Fruit fly (Drosophila melanogaster): ENCODE data around the gene Sry-alpha.

The Sry-alpha gene

DNA sequence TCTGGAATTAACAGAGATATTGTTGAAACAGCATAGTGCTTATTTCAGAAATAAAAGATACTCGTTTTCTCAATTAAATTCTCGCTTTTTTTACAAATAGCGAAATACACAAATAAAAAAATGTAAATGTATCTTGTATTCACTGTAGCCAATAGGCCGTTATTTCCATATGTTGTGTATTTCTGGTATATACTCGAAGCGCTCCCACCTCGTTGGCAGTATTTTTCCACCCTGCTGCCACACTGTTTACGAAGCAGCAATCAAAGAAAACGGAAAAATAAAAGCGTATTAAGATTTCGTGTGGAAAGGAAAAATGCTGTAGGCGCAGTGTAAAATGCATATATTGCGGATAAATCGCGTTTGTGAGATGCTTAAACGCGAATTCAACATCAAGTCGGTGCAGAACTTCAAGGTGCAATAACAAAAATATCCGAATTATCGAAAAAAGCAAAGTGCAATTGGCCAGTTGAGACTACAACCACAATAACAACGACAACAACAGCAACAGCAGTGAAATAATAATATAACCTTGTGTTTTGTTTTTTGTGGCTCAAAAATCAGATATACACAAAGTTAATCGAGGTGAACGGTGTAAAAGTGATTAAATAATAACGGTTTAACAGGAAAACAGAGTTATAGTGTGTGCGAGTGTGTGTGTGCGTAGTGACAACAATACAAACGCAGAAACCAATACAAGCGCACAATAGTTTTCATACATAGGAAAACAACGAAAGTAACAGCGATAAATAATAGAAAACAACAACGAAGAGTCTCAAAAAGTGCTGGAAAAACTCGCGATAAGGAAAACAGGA lies 18.7 kb downstream of the Sry-alpha start, which contains the start of gene sima (continued):
- TF ChIP-seq jim (GFP tag; optimal IDR thresholded peaks at IDR 0.05) = no peak
- TF ChIP-seq lola (GFP tag; optimal IDR thresholded peaks at IDR 0.05) = no peak
- TF ChIP-seq fru (GFP tag; optimal IDR thresholded peaks at IDR 0.05) = no peak
- peak; percentile 34 for TF ChIP-seq rgr (GFP tag; optimal IDR thresholded peaks at IDR 0.05)
- no peak for TF ChIP-seq sage (GFP tag; optimal IDR thresholded peaks at IDR 0.05)
- TF ChIP-seq CrebA (GFP tag; optimal IDR thresholded peaks at IDR 0.05; ENCODE audit: borderline replicate concordance) = no peak
- TF ChIP-seq Dfd (GFP tag; optimal IDR thresholded peaks at IDR 0.05) = no peak
- TF ChIP-seq ey (GFP tag; optimal IDR thresholded peaks at IDR 0.05) = no peak
- peak; percentile 5 for TF ChIP-seq Sp1 (GFP tag; optimal IDR thresholded peaks at IDR 0.05)
- TF ChIP-seq sv (GFP tag; optimal IDR thresholded peaks at IDR 0.05) = no peak
- TF ChIP-seq Hr78 (GFP tag; optimal IDR thresholded peaks at IDR 0.05) = no peak

DNA sequence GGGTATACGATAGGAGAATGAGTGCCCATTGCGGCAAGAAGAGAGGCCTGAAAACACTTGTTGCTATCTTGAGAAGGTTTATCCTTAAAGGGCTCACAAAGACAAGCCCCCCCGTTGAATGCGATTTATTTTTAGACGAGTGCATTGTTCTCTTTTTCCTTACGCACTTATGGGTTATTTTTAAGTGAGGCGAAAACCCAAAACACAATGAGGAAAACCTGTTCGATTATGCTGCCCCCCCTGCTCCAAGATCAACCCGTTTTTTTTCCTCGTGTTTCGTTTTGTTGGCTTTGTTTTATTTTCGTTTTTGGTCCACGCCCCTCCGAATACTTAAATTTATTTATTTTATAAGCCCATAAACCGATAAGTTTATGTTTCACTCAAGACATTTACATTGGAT lies 20.4 kb downstream of the Sry-alpha start:
- TF ChIP-seq CrebA (GFP tag; optimal IDR thresholded peaks at IDR 0.05; ENCODE audit: borderline replicate concordance) (no peak), Myc (optimal IDR thresholded peaks at IDR 0.05) (no peak), h (GFP tag; optimal IDR thresholded peaks at IDR 0.05) (no peak), Hnf4 (GFP tag; optimal IDR thresholded peaks at IDR 0.05) (no peak), Dfd (GFP tag; optimal IDR thresholded peaks at IDR 0.05) (no peak)

dm6 chr3R:30060451-30061153 lies 21.1 kb downstream of the Sry-alpha start:
- TF ChIP-seq Hr78 (GFP tag; optimal IDR thresholded peaks at IDR 0.05) (no peak), dmrt93B (GFP tag; optimal IDR thresholded peaks at IDR 0.05) (no peak), Vsx2 (GFP tag; optimal IDR thresholded peaks at IDR 0.05; ENCODE audit: partially characterized antibody) (no peak)

DNA sequence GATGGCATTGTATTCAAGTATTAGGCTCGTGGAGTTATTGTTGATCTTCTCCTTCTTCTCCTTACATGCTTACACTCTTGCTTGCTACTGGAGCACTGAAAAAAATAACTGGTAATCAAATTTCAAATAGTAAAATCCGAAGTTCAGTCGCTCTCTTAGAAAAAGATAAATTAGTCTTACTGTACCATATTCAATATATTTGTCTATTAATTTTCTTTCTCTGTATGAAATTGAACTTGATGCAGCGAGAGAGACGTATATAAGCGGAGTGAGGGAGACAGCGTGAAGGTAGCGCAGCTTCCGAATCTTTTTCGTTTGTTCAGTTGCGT lies 21.6 kb downstream of the Sry-alpha start:
- TF ChIP-seq sage (GFP tag; optimal IDR thresholded peaks at IDR 0.05) = peak; percentile 93
- peak; percentile 76 for TF ChIP-seq dmrt93B (GFP tag; optimal IDR thresholded peaks at IDR 0.05)
- TF ChIP-seq Hnf4 (GFP tag; optimal IDR thresholded peaks at IDR 0.05) = peak; percentile 92
- TF ChIP-seq fru (GFP tag; optimal IDR thresholded peaks at IDR 0.05) = peak; percentile 95
- no peak for TF ChIP-seq usp (GFP tag; optimal IDR thresholded peaks at IDR 0.05)
- TF ChIP-seq Dif (GFP tag; optimal IDR thresholded peaks at IDR 0.05; ENCODE audit: partially characterized antibody) = no peak
- peak; percentile 88 for TF ChIP-seq OdsH (GFP tag; optimal IDR thresholded peaks at IDR 0.05)
- TF ChIP-seq Myc (optimal IDR thresholded peaks at IDR 0.05) = no peak
- no peak for TF ChIP-seq N (GFP tag; optimal IDR thresholded peaks at IDR 0.05)
- TF ChIP-seq Hr78 (GFP tag; optimal IDR thresholded peaks at IDR 0.05) = no peak
- no peak for TF ChIP-seq dl (GFP tag; optimal IDR thresholded peaks at IDR 0.05; ENCODE audit: insufficient read depth in 1 of 2, partially characterized antibody in 2 of 2)
- TF ChIP-seq Hr83 (GFP tag; optimal IDR thresholded peaks at IDR 0.05; ENCODE audit: poor library complexity, severe bottlenecking) = no peak
- TF ChIP-seq CG32264 (GFP tag; optimal IDR thresholded peaks at IDR 0.05) = peak; percentile 91
- peak; percentile 22 for TF ChIP-seq Mio (GFP tag; optimal IDR thresholded peaks at IDR 0.05)
- peak; percentile 83 for TF ChIP-seq tai (GFP tag; optimal IDR thresholded peaks at IDR 0.05)
- TF ChIP-seq Rel (GFP tag; optimal IDR thresholded peaks at IDR 0.05) = peak; percentile 37
- peak; percentile 47 for TF ChIP-seq Rel (tag; optimal IDR thresholded peaks at IDR 0.05)
- no peak for TF ChIP-seq pan (optimal IDR thresholded peaks at IDR 0.05)
- TF ChIP-seq h (GFP tag; optimal IDR thresholded peaks at IDR 0.05) = peak; percentile 95
- no peak for TF ChIP-seq jim (GFP tag; optimal IDR thresholded peaks at IDR 0.05)
- no peak for TF ChIP-seq Abd-B (GFP tag; optimal IDR thresholded peaks at IDR 0.05)
- peak; percentile 40 for TF ChIP-seq sv (GFP tag; optimal IDR thresholded peaks at IDR 0.05)
- no peak for TF ChIP-seq CrebA (GFP tag; optimal IDR thresholded peaks at IDR 0.05; ENCODE audit: borderline replicate concordance)
- TF ChIP-seq GATAd (GFP tag; optimal IDR thresholded peaks at IDR 0.05) = peak; percentile 60
- peak; percentile 93 for TF ChIP-seq ey (GFP tag; optimal IDR thresholded peaks at IDR 0.05)
- peak; percentile 93 for TF ChIP-seq br (GFP tag; optimal IDR thresholded peaks at IDR 0.05)
- TF ChIP-seq lola (GFP tag; optimal IDR thresholded peaks at IDR 0.05) = no peak
- TF ChIP-seq HLH106 (tag; optimal IDR thresholded peaks at IDR 0.05) = peak; percentile 90
- TF ChIP-seq woc (GFP tag; optimal IDR thresholded peaks at IDR 0.05) = peak; percentile 87
- TF ChIP-seq Dfd (GFP tag; optimal IDR thresholded peaks at IDR 0.05) = no peak
- TF ChIP-seq rgr (GFP tag; optimal IDR thresholded peaks at IDR 0.05) = peak; percentile 92
- peak; percentile 79 for TF ChIP-seq brk (GFP tag; optimal IDR thresholded peaks at IDR 0.05)
- peak; percentile 88 for TF ChIP-seq Jra (GFP tag; optimal IDR thresholded peaks at IDR 0.05)
- no peak for TF ChIP-seq dsf (GFP tag; optimal IDR thresholded peaks at IDR 0.05; ENCODE audit: borderline replicate concordance)
- TF ChIP-seq Sp1 (GFP tag; optimal IDR thresholded peaks at IDR 0.05) = peak; percentile 89
- TF ChIP-seq foxo (GFP tag; optimal IDR thresholded peaks at IDR 0.05) = peak; percentile 58 to 93
- peak; percentile 87 for TF ChIP-seq psq (GFP tag; optimal IDR thresholded peaks at IDR 0.05)
- no peak for TF ChIP-seq Vsx2 (GFP tag; optimal IDR thresholded peaks at IDR 0.05; ENCODE audit: partially characterized antibody)
- TF ChIP-seq CG9705 (GFP tag; optimal IDR thresholded peaks at IDR 0.05) = peak; percentile 44

Measured in whole organism, wandering third instar larva.